Fruit fly (Drosophila melanogaster) S2 (cell line): ENCODE data around the gene CG31697.

Experiments used
- CG8478 ChIP-seq: fragments of >200 bp; optimal IDR thresholded peaks from 2 replicates; lab custom pipeline; 2018
- CTCF ChIP-seq, 2 experiments: fragments of >200 bp; optimal IDR thresholded peaks; 2 replicates each; lab custom pipeline; 2018

DNA sequence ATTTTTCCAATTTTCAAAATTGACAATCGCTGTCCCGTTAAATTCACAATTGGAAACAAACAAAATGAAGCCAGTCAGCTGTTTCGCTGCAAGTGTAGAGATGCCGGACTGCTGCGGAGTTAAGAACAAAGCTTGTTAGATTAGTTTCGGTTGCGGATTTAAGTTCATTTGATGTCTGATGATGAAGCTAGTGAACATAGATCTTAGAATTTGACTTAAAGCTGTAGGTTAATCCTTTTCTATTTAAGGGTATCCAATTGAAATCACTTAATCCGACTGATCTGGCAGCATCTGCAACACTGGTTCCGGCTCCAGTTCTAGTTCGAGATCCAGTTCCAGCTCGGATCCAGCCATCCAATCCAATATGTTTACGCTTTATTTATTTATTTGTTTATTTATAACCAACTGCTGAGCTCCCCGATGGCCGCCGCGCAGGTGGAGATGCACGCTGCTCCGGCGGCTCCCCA, 48.7 kb downstream of the CG31697 start, which contains the start of the genes PCNA2 and CG10366:
- TF ChIP-seq CG8478 (lab: Kevin White, UChicago) = no peak
- peak; percentile 26 to 68 for TF ChIP-seq CTCF (optimal IDR thresholded peaks at IDR 0.05; lab: Kevin White, UChicago)
